Worm (Caenorhabditis elegans) whole organism, mixed stage, embryonic: Measurements from ENCODE around the gene pacl-1.

Experiments
- M03D4.4 ChIP-seq: sonication (generic microtip); optimal IDR thresholded peaks from 2 replicates; lab custom pipeline; 2017; ENCODE audit warnings: mild to moderate bottlenecking, missing genetic modification characterization, missing compliant biosample characterization
- bed-3 ChIP-seq: fragments of 200-800 bp; sonication (Bioruptor generic); optimal IDR thresholded peaks from 3 replicates; lab custom pipeline; 2018; ENCODE audit warnings: mild to moderate bottlenecking, missing genetic modification characterization, moderate library complexity, missing compliant biosample characterization
- blmp-1 ChIP-seq: fragments of 150-350 bp; optimal IDR thresholded peaks from 2 replicates; lab custom pipeline; 2014; ENCODE audit warnings: missing biosample characterization, missing genetic modification characterization
- ceh-39 ChIP-seq: fragments of 150-350 bp; optimal IDR thresholded peaks from 2 replicates; lab custom pipeline; 2014; ENCODE audit warnings: missing biosample characterization, missing genetic modification characterization
- ceh-43 ChIP-seq: fragments of 200-800 bp; sonication (Bioruptor generic); optimal IDR thresholded peaks from 2 replicates; lab custom pipeline; 2018; ENCODE audit warnings: mild to moderate bottlenecking, missing genetic modification characterization, moderate library complexity, missing compliant biosample characterization
- ceh-83 ChIP-seq: fragments of 200-800 bp; sonication (Bioruptor generic); optimal IDR thresholded peaks from 2 replicates; lab custom pipeline; 2018; ENCODE audit warnings: mild to moderate bottlenecking, missing genetic modification characterization, missing compliant biosample characterization
- ces-1 ChIP-seq: fragments of 150-350 bp; optimal IDR thresholded peaks from 2 replicates; lab custom pipeline; 2014; ENCODE audit warnings: missing biosample characterization, missing genetic modification reagents, missing genetic modification characterization
- cnd-1 ChIP-seq: fragments of 200-800 bp; sonication (Bioruptor generic); optimal IDR thresholded peaks from 2 replicates; lab custom pipeline; 2018; ENCODE audit warnings: mild to moderate bottlenecking, missing genetic modification characterization, missing compliant biosample characterization
- drap-1 ChIP-seq: fragments of 200-800 bp; sonication (Bioruptor generic); optimal IDR thresholded peaks from 3 replicates; lab custom pipeline; 2018; ENCODE audit warnings: mild to moderate bottlenecking, missing genetic modification characterization, missing compliant biosample characterization
- elt-3 ChIP-seq: fragments of 150-350 bp; optimal IDR thresholded peaks from 2 replicates; lab custom pipeline; 2014; ENCODE audit warnings: missing biosample characterization, missing genetic modification characterization
- ham-2 ChIP-seq: fragments of 200-800 bp; sonication (Bioruptor generic); optimal IDR thresholded peaks from 2 replicates; lab custom pipeline; 2018; ENCODE audit warnings: mild to moderate bottlenecking, missing genetic modification characterization, missing compliant biosample characterization
- hlh-1 ChIP-seq: fragments of 150-350 bp; optimal IDR thresholded peaks from 2 replicates; lab custom pipeline; 2014; ENCODE audit warnings: missing biosample characterization, missing genetic modification reagents, missing genetic modification characterization
- lin-13 ChIP-seq: fragments of 150-350 bp; optimal IDR thresholded peaks from 2 replicates; lab custom pipeline; 2014; ENCODE audit warnings: missing biosample characterization, missing genetic modification characterization
- lin-32 ChIP-seq: fragments of 200-800 bp; sonication (Bioruptor generic); optimal IDR thresholded peaks from 2 replicates; lab custom pipeline; 2018; ENCODE audit warnings: mild to moderate bottlenecking, missing genetic modification characterization, missing compliant biosample characterization
- lsy-2 ChIP-seq: fragments of 150-350 bp; optimal IDR thresholded peaks from 2 replicates; lab custom pipeline; 2014; ENCODE audit warnings: missing biosample characterization, missing genetic modification characterization
- mab-5 ChIP-seq: fragments of 150-350 bp; optimal IDR thresholded peaks from 2 replicates; lab custom pipeline; 2014; ENCODE audit warnings: missing biosample characterization, missing genetic modification characterization
- mep-1 ChIP-seq: fragments of 150-350 bp; optimal IDR thresholded peaks from 2 replicates; lab custom pipeline; 2017; ENCODE audit warnings: missing biosample characterization, missing genetic modification reagents, missing genetic modification characterization, inconsistent platforms
- nhr-2 ChIP-seq: fragments of 150-350 bp; optimal IDR thresholded peaks from 2 replicates; lab custom pipeline; 2014; ENCODE audit warnings: missing biosample characterization, missing genetic modification characterization
- nhr-237 ChIP-seq: fragments of 150-350 bp; optimal IDR thresholded peaks from 2 replicates; lab custom pipeline; 2014; ENCODE audit warnings: missing biosample characterization, missing genetic modification characterization
- nhr-28 ChIP-seq: fragments of 150-350 bp; optimal IDR thresholded peaks from 2 replicates; lab custom pipeline; 2014; ENCODE audit warnings: missing biosample characterization, missing genetic modification characterization
- nhr-76 ChIP-seq: sonication (generic microtip); optimal IDR thresholded peaks from 2 replicates; lab custom pipeline; 2017; ENCODE audit warnings: missing biosample characterization, missing genetic modification characterization
- sem-2 ChIP-seq: fragments of 200-800 bp; sonication (Bioruptor generic); optimal IDR thresholded peaks from 2 replicates; lab custom pipeline; 2018; ENCODE audit warnings: mild to moderate bottlenecking, missing genetic modification characterization, missing compliant biosample characterization
- snpc-4 ChIP-seq: fragments of 150-350 bp; optimal IDR thresholded peaks from 2 replicates; lab custom pipeline; 2014; ENCODE audit warnings: missing biosample characterization, missing genetic modification characterization
- sptf-1 ChIP-seq: sonication (generic microtip); optimal IDR thresholded peaks from 2 replicates; lab custom pipeline; 2017; ENCODE audit warnings: mild to moderate bottlenecking, missing genetic modification characterization, moderate library complexity, missing compliant biosample characterization
- tbx-8 ChIP-seq: fragments of 200-800 bp; sonication (Bioruptor generic); optimal IDR thresholded peaks from 2 replicates; lab custom pipeline; 2018; ENCODE audit warnings: mild to moderate bottlenecking, missing genetic modification characterization, moderate library complexity, missing compliant biosample characterization
- unc-120 ChIP-seq: sonication (generic microtip); optimal IDR thresholded peaks from 2 replicates; lab custom pipeline; 2017; ENCODE audit warnings: missing genetic modification characterization, missing compliant biosample characterization; ENCODE audit not compliant: poor library complexity, severe bottlenecking
- unc-39 ChIP-seq: fragments of 150-350 bp; optimal IDR thresholded peaks from 2 replicates; lab custom pipeline; 2014; ENCODE audit warnings: missing biosample characterization, missing genetic modification characterization
- unc-62 ChIP-seq: fragments of 150-350 bp; optimal IDR thresholded peaks from 2 replicates; lab custom pipeline; 2014; ENCODE audit warnings: missing biosample characterization, missing genetic modification reagents, missing genetic modification characterization
- zip-8 ChIP-seq: fragments of 150-350 bp; optimal IDR thresholded peaks from 2 replicates; lab custom pipeline; 2014; ENCODE audit warnings: missing biosample characterization, missing genetic modification characterization
- ztf-11 ChIP-seq: fragments of 150-350 bp; optimal IDR thresholded peaks from 2 replicates; lab custom pipeline; 2014; ENCODE audit warnings: missing biosample characterization, missing genetic modification characterization

Gene pacl-1

DNA sequence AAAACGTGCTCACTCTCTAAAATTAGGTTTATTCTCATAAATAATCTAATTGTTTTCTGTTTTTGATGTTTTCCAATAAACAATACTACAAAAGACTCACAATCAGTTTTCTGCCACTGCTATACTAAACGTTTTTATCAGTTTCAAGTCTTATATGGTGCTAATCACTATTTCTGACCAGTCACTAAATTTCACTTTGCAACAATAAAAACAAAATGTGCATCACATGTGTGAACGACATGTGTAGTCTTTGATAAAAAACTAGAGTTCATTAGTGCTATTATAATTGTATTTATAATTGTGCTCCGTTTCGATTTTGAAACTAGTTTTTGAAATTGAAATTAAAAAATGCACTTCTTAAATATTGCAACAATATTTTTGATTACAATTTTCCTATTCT, 2.7 kb upstream of the pacl-1 start, which contains the start of gene cyp-37B1:
cyp-37B1 (plus strand) TSS at position 199 of the 400 bp plus-strand sequence.
- TF ChIP-seq cnd-1 (no peak), nhr-2 (tag; lab: Kevin White, UChicago) (no peak), nhr-28 (tag; lab: Kevin White, UChicago) (no peak), M03D4.4 (no peak), mep-1 (tag; lab: Kevin White, UChicago) (no peak)

DNA sequence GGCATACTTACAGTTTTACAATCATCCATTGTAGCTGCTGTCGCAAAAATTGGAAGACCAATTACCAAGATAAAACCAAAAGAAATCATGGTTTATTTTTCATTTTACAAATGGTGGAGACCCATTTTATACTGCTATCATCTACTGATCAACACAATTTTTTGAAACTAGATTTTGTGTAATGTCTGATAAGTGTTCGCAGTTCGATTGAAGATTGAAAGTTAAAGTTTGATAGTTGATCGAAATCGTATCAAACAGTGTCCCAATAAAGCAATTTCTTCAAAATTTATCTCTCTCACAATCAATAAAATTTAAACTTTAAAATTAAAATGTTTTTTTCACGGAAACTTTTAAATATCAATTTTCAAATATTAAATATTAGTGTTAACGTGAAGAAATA, 4.1 kb downstream of the pacl-1 start, which contains the start of gene T13F3.6:
T13F3.6 (minus strand) TSS at position 101 of the 400 bp plus-strand sequence.
- no peak for TF ChIP-seq nhr-237 (tag; lab: Kevin White, UChicago)
- TF ChIP-seq lin-13 (tag; lab: Kevin White, UChicago) = no peak
- no peak for TF ChIP-seq ztf-11 (tag; lab: Kevin White, UChicago)
- no peak for TF ChIP-seq ham-2
- TF ChIP-seq mep-1 (tag; lab: Kevin White, UChicago) = no peak
- TF ChIP-seq drap-1 (GFP tag; lab: Kevin White, UChicago) = no peak
- no peak for TF ChIP-seq unc-39 (tag; lab: Kevin White, UChicago)
- TF ChIP-seq lin-32 (GFP tag; lab: Kevin White, UChicago) = no peak
- TF ChIP-seq nhr-2 (tag; lab: Kevin White, UChicago) = no peak
- TF ChIP-seq zip-8 (tag; lab: Kevin White, UChicago) = no peak
- no peak for TF ChIP-seq unc-62 (GFP tag; lab: Kevin White, UChicago)
- TF ChIP-seq mab-5 = no peak
- TF ChIP-seq blmp-1 (tag; lab: Kevin White, UChicago) = no peak
- no peak for TF ChIP-seq cnd-1
- TF ChIP-seq sptf-1 (tag; lab: Kevin White, UChicago) = no peak
- no peak for TF ChIP-seq ces-1 (GFP tag; lab: Kevin White, UChicago)
- no peak for TF ChIP-seq ceh-43 (GFP tag; lab: Kevin White, UChicago)

DNA sequence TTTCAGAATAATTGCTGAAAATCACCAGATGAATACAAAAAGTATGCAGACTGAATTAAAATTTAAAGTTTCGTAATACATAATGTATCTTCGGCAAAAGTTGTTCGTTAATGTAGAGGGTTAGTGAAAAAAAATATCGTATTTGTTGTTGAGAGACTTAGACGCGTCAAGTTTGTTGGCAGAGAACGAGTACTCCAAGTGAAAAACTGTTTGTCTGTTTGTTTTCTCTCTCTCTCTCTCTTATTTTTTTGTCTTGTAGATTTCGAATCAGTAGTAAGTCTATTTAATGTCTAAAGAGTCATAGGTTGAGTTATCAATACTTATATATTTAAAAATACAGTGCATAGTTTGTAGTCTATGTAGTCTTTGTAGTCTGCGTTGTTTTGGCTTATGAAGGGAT, 5.7 kb downstream of the pacl-1 start, which contains the start of the genes fbxa-2 and T13F3.8:
fbxa-2 (minus strand) TSS at position 101 of the 400 bp plus-strand sequence.
T13F3.8 (plus strand) TSS at position 245 of the 400 bp plus-strand sequence.
- no peak for TF ChIP-seq mab-5
- TF ChIP-seq zip-8 (tag; lab: Kevin White, UChicago) = no peak
- no peak for TF ChIP-seq ceh-83
- TF ChIP-seq mep-1 (tag; lab: Kevin White, UChicago) = no peak

DNA sequence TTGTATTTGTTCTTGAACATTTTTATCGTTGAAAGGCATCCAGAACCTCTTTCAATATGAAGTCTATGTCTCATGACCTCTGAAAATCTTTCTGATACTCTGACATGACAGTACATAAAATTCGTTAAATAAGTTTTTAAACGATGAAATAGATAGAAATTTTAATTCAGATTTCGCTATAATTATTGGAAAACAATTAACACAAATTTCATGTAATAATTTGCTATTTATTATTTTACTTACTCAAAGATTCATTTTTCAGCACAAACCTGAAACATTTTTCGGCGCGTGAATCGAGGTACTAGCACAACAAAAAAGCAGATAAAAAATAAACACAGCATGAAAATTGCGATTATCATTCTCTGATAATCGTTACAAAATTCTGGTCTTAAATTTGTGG, 8.7 kb downstream of the pacl-1 start, which contains the start of gene T13F3.4:
T13F3.4 (minus strand) TSS at position 101 of the 400 bp plus-strand sequence.
- no peak for TF ChIP-seq nhr-28 (tag; lab: Kevin White, UChicago)
- no peak for TF ChIP-seq snpc-4
- TF ChIP-seq M03D4.4 = no peak
- no peak for TF ChIP-seq ceh-43 (GFP tag; lab: Kevin White, UChicago)
- no peak for TF ChIP-seq hlh-1 (tag; lab: Kevin White, UChicago)
- TF ChIP-seq ces-1 (GFP tag; lab: Kevin White, UChicago) = no peak
- TF ChIP-seq unc-39 (tag; lab: Kevin White, UChicago) = no peak
- no peak for TF ChIP-seq unc-120
- TF ChIP-seq cnd-1 = no peak
- TF ChIP-seq bed-3 (GFP tag; lab: Kevin White, UChicago) = no peak
- TF ChIP-seq drap-1 (GFP tag; lab: Kevin White, UChicago) = no peak
- TF ChIP-seq ham-2 = no peak
- TF ChIP-seq nhr-76 (tag; lab: Kevin White, UChicago) = no peak
- TF ChIP-seq, all 35 proteins: peak for 0

DNA sequence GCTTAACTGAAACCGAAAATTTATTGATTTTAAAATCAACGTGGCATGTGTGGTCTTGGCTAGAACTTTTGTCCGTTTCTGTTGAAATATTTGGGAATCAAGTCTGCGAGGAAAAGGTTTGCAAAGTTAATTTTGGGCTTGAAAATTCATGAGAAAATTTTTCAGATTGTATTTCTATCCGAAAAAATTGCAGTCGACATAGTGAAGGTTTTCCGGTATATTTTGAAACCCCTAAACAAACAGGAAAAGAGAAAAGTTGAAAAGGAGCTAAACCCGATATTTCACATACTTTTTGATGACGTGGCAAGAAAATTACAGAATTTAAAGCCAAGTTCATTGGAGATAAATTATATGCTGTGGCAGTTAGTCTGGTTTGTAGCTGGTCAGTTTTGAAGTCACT, 15.6 kb downstream of the pacl-1 start, which contains the start of gene nhr-127:
nhr-127 (plus strand) TSS at position 301 of the 400 bp plus-strand sequence.
- no peak for TF ChIP-seq nhr-28 (tag; lab: Kevin White, UChicago)
- TF ChIP-seq mab-5 = no peak
- no peak for TF ChIP-seq hlh-1 (tag; lab: Kevin White, UChicago)
- no peak for TF ChIP-seq M03D4.4

DNA sequence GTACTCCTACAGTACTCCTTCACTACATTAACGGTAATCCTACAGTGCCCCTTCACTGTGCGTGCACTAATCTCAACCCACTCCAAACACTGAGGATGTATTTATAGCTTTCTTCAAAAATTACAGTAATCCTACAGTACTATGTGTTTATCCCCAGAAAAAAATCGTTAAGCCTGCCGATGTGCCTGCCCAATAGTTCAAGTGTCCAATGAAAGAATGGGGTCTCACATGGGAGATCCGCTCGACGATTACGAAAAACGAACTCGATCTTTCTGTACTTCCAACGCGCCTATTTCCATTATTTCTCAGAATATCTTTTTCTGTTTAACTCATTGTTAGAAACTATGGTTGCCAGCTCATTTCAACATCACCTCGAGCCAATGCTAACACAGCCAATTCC, 17.1 kb downstream of the pacl-1 start, which contains the start of gene nhr-218:
nhr-218 (plus strand) TSS at position 301 of the 400 bp plus-strand sequence.
- no peak for TF ChIP-seq M03D4.4
- no peak for TF ChIP-seq tbx-8 (GFP tag; lab: Kevin White, UChicago)
- no peak for TF ChIP-seq lsy-2 (tag; lab: Kevin White, UChicago)
- no peak for TF ChIP-seq nhr-76 (tag; lab: Kevin White, UChicago)
- TF ChIP-seq ham-2 = no peak
- no peak for TF ChIP-seq hlh-1 (tag; lab: Kevin White, UChicago)
- no peak for TF ChIP-seq mab-5
- no peak for TF ChIP-seq zip-8 (tag; lab: Kevin White, UChicago)
- TF ChIP-seq elt-3 (tag; lab: Kevin White, UChicago) = no peak
- TF ChIP-seq ztf-11 (tag; lab: Kevin White, UChicago) = no peak
- no peak for TF ChIP-seq nhr-2 (tag; lab: Kevin White, UChicago)
- no peak for TF ChIP-seq ceh-83
- TF ChIP-seq ceh-39 (tag; lab: Kevin White, UChicago) = no peak
- no peak for TF ChIP-seq sem-2 (GFP tag; lab: Kevin White, UChicago)
- no peak for TF ChIP-seq nhr-28 (tag; lab: Kevin White, UChicago)
- no peak for TF ChIP-seq unc-62 (GFP tag; lab: Kevin White, UChicago)
- no peak for TF ChIP-seq snpc-4
- TF ChIP-seq cnd-1 = no peak
- no peak for TF ChIP-seq unc-120
- TF ChIP-seq ces-1 (GFP tag; lab: Kevin White, UChicago) = no peak
- TF ChIP-seq, all 35 proteins: peak for 0
